Fruit fly (Drosophila melanogaster) whole organism, larva: ENCODE results near the gene CG14817.
A peak's percentile ranks its signal among the peaks of the same experiment; 100 is the strongest.

Experiments used
- noc ChIP-seq: fragments of 200-800 bp; sonication (Bioruptor generic); optimal IDR thresholded peaks from 3 replicates; lab custom pipeline; 2019; ENCODE audit warnings: missing biosample characterization, mild to moderate bottlenecking, missing genetic modification characterization, moderate library complexity

Gene CG14817

DNA sequence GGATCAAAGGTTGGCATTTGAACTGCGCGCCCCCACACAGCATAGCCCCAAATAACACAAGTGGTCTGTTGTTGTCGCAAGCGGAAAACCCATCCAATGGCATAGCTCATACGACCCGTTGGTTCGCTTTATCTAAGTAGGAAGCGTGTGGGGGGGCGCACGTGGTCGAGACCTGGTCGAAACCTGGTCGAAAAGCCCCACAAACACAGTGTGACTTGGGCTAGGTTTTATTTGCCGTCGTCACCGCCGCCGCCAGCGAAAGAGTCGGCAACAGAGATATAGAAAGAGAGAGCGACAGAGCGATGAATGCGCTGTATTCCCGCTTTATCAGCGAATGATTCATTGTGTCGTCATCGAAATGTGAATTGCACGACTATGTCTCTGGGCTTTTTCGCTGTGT is 34.2 kb downstream of the CG14817 start:
- no peak for TF ChIP-seq noc (tag; lab: Kevin White, UChicago)

DNA sequence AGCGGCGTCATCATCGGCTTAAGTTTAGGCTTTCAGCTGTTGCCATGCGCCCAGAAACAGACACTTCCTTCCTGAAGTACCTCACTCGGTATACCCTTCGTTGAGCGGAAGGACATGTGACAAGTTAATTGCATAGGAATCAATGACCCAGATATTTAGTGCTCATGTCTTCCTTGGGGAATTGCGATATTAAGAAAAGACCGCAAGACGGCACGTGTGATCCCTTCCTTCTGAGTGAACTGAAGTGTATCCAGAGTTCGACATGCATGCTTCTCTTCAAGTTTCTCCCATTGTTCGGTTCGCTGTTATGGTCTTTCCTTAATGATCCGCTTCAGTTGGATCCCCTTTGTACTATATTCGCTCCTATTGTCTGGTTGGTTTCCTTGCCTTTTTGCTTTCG is 36.5 kb downstream of the CG14817 start:
- peak; percentile 5 for TF ChIP-seq noc (tag; lab: Kevin White, UChicago)

DNA sequence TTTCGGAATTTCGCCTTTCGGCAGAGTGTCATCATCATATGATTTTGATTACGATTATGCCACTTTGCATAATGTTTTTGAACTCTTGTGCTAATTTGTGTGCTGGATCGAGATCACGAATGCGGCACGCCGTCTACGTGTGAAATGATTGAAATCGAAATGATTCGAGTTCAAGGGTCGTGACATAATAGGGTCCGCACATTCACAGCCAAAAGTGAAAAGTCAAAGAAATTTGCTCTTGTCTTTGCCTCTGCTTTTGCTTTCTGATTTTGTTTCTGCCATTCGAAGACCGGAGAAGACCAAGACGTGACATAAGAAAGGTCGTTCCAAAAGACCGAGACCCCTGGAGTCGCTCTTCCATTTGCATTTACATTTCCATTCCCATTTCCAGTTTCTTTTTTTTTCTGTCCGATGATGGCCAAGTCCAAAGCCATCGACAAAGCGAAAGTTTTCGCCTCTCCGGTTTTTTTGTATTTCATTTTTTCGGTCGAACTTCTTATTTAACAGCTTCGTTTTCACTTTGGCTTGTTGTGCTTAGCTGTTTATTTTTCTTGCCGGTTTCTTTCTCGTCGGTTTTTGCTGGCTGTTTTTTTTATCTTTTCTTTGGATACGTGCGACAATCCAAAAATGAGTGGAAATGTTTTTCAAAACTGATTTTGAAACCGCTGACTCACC is 42.2 kb downstream of the CG14817 start:
- TF ChIP-seq noc (tag; lab: Kevin White, UChicago): no peak

DNA sequence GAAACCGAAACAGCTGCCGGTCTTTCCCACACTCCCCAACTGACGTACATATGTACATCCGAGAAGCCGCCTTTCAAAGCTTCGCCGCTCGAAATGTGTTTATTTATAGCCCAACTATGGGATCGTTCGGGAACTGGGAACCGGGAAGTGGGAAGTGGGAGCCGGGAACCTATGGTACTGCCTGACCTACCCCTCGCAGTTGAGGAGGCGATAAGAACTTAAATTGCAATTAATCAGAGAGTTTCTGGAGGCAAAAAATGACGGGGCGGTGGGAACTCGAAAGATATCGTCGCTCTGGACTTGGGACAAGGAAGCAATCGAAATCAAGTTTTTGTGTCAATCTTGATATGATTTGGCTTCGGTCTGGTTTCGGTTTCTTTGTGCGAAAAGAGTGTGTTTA is 44.4 kb downstream of the CG14817 start:
- TF ChIP-seq noc (tag; lab: Kevin White, UChicago): peak; percentile 9

DNA sequence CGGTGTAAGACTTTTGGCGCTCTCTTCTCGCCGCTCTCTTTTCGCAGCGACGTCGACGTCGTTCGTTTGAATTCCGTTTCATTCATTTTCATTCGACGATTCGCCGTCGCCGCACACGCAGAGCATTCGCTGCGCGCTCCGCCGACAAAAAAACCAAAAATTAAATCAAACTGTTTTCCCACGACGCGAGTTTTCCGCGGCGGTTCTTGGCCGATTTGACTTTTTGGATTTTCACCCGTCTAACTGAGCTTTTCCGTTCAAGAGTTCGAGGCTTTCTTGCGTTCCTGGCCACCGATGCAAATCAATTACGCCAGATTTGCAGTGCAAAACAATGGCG is 45.9 kb downstream of the CG14817 start:
- no peak for TF ChIP-seq noc (tag; lab: Kevin White, UChicago)

DNA sequence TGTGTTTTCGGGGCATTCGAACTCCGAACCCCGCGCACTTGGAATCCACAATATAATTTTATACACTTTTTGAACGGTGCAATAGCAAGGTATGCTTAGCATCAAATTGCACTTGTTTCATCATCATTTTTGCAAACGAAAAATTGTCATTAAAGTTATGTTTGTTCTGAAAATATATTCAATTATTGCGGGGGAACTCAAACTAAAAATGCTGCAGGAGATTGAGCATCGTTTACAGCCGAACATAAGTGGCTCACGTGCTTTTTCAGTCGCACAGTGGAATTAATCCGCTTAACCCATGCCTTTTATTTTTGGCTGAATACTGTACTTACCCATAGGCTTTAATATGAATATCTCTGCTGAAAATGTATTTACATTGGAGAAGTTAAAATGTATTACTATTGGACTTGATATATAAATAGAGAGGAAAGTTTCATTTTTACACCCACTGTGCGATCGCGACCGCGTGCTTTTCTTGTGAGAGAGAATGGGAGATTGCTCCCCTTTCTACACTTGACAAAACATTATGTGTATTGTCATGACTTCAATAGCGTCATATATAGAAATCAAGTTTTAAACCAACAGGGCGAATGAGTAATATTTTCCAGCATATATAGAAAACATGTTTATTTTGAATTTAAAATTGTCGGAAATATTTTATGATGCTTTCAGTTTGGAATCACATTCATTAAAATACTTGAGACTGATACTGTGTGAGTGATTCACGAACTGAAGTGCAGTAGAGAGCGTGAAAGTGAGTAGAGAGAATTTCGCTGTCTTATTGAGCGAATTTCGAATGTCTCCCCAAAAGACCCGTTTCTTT is 46.5 kb downstream of the CG14817 start:
- peak; percentile 98 for TF ChIP-seq noc (tag; lab: Kevin White, UChicago)

DNA sequence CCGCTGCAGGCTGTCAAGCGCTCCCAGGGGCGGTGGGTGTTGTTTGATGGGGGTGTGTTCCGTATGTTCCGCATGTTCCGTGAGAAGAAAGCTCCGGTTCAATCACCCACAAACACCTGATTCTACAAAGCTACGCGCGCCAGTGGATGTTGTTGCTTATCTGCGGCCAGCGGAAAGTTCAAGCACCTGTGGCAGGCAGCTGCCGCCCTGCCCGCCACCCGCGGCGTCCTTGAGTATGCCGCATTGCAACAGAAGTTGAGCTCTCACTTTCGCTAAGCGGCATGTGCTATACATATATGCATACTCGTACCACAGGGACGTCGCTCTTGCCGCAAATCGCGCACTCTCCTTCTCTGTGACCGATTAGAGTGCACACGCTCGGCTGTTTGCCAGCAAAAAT is 49.0 kb downstream of the CG14817 start:
- no peak for TF ChIP-seq noc (tag; lab: Kevin White, UChicago)
